Worm (Caenorhabditis elegans) whole organism, late embryonic: ENCODE data around the gene set-16.

Experiments
- F13H6.1 ChIP-seq: sonication (generic microtip); optimal IDR thresholded peaks from 2 replicates; lab custom pipeline; 2016; ENCODE audit warnings: missing genetic modification characterization, missing compliant biosample characterization
- ahr-1 ChIP-seq: sonication (generic microtip); optimal IDR thresholded peaks from 2 replicates; lab custom pipeline; 2016; ENCODE audit warnings: missing genetic modification characterization, missing compliant biosample characterization
- ama-1 ChIP-seq: fragments of 150-350 bp; optimal IDR thresholded peaks from 2 replicates; lab custom pipeline; 2014
- ceh-30 ChIP-seq: fragments of 150-350 bp; optimal IDR thresholded peaks from 2 replicates; lab custom pipeline; 2014; ENCODE audit warnings: missing biosample characterization, missing genetic modification characterization
- ceh-9 ChIP-seq: sonication (generic microtip); optimal IDR thresholded peaks from 2 replicates; lab custom pipeline; 2016; ENCODE audit warnings: mild to moderate bottlenecking, missing genetic modification characterization, inconsistent platforms, missing compliant biosample characterization
- lin-11 ChIP-seq: fragments of 200-800 bp; sonication (Bioruptor generic); optimal IDR thresholded peaks from 2 replicates; lab custom pipeline; 2018; ENCODE audit warnings: mild to moderate bottlenecking, missing genetic modification characterization, missing compliant biosample characterization
- pha-4 ChIP-seq: fragments of 150-350 bp; optimal IDR thresholded peaks from 2 replicates; lab custom pipeline; 2018; ENCODE audit warnings: missing biosample characterization, missing genetic modification reagents, missing genetic modification characterization
- unc-3 ChIP-seq, 2 experiments: fragments of 200-800 bp in 1 of 2; sonication (Bioruptor generic) in 1 of 2; sonication (generic microtip) in 1 of 2; conservative IDR thresholded peaks in 1 of 2; optimal IDR thresholded peaks in 1 of 2; 2 replicates each; pipeline versions ENCODE4 v1.3.6 to Lab custom; 2016 to 2022; ENCODE audit warnings: missing compliant biosample characterization in 2 of 2, missing genetic modification characterization in 2 of 2, missing genetic modification reagents in 1 of 2

DNA sequence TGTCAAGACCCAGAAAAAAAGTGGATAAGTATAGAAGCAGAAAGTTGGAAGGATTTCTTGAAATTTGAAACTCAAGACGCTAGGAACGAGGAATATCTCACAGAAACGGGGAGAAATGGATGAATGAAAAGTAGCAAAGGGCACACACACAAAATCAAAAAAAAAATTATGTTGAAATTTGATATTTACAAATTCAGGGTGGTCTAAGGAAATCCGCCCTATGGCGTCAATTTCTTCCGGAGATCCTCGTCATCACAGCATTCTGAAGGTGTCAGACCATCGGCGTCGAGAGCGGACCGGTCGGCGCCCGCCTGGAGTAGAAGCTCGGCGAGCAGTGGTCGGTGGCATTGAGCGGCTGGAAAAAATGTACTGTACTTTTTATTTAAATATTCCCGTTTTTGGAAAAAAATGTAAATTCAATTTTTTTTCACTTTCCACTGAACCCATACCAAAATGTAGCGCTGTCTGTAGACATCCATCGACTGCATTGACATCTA is 3.7 kb upstream of the set-16 start:
- TF ChIP-seq ama-1 = no peak
- TF ChIP-seq unc-3 (GFP tag; conservative IDR thresholded peaks at IDR 0.05; lab: Robert Waterston, UW) = no peak
- no peak for TF ChIP-seq unc-3 (tag; optimal IDR thresholded peaks at IDR 0.05; lab: Kevin White, UChicago)
- TF ChIP-seq ceh-9 (tag; lab: Kevin White, UChicago) = no peak
- TF ChIP-seq pha-4 (tag; lab: Kevin White, UChicago) = no peak
- no peak for TF ChIP-seq F13H6.1 (tag; lab: Kevin White, UChicago)
- no peak for TF ChIP-seq ceh-30 (tag; lab: Kevin White, UChicago)
- TF ChIP-seq ahr-1 (tag; lab: Kevin White, UChicago) = no peak
- TF ChIP-seq lin-11 (tag; lab: Kevin White, UChicago) = no peak
